Fruit fly (Drosophila melanogaster): ENCODE results near the gene CG18754.

The CG18754 gene

DNA sequence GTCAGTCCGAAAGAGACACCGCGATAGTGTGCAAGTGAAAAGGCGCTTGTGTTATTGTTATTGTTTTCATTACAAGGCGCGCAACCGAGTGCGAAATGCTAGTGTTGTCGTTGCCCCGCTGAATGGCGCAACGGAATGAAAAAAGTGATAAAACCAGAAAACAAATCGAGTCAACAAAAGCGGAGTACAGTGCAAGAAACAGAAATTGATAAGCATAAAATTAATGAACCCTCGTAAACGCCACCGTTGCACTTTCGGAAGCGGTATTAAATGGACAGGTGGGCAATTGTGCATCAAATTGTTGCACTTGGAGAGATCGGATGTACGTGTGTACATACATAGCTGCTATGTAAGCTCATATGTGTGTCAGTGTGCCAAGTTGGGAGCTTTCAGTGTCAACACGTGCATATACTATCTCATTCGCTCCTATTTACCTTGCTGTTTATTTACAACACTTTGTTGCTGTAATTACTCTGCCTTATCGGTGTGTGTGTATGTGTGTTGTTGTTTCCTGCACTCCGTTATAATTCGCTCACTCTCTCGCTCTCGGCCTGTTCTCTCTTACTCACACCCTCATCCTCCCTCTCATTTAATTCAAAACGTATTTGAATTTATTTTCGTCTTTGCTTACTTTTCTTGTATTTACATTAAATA is 39.7 kb downstream of the CG18754 start (continued):
- TF ChIP-seq nerfin-1 (tag; optimal IDR thresholded peaks at IDR 0.05) (peak; percentile 54), CG12942 (GFP tag; optimal IDR thresholded peaks at IDR 0.05) (no peak), CG17912 (GFP tag; optimal IDR thresholded peaks at IDR 0.05) (peak; percentile 32), CG18619 (GFP tag; optimal IDR thresholded peaks at IDR 0.05) (no peak), repo (GFP tag; optimal IDR thresholded peaks at IDR 0.05) (peak; percentile 85), wor (GFP tag; IDR thresholded peaks at IDR 0.05) (no peak), Rfx (GFP tag; IDR thresholded peaks at IDR 0.05) (peak; percentile 58; the same call in 1 of the 2 replicates), CG8281 (tag; optimal IDR thresholded peaks at IDR 0.05) (peak; percentile 52), tap (tag; optimal IDR thresholded peaks at IDR 0.05) (peak; percentile 76), jing (GFP tag; optimal IDR thresholded peaks at IDR 0.05) (no peak), emc (GFP tag; optimal IDR thresholded peaks at IDR 0.05) (no peak), mirr (GFP tag; optimal IDR thresholded peaks at IDR 0.05) (peak; percentile 74), sug (tag; optimal IDR thresholded peaks at IDR 0.05) (peak; percentile 17), GATAe (GFP tag; conservative IDR thresholded peaks at IDR 0.05) (no peak), CG4328 (GFP tag; optimal IDR thresholded peaks at IDR 0.05) (peak; percentile 83), CG4730 (GFP tag; IDR thresholded peaks at IDR 0.05) (peak; percentile 17; the same call in 1 of the 2 replicates), usp (GFP tag; optimal IDR thresholded peaks at IDR 0.05) (no peak), CG9932 (GFP tag; IDR thresholded peaks at IDR 0.05) (0 out of 2 replicates have a peak, but pooled peaks have one; percentile 5), gfzf (GFP tag; optimal IDR thresholded peaks at IDR 0.05) (no peak), CG13296 (GFP tag; optimal IDR thresholded peaks at IDR 0.05) (peak; percentile 71), CG3163 (GFP tag; optimal IDR thresholded peaks at IDR 0.05) (no peak), twi (tag; optimal IDR thresholded peaks at IDR 0.05) (no peak), lmd (GFP tag; IDR thresholded peaks at IDR 0.05) (peak; percentile 30; the same call in 1 of the 2 replicates), caup (GFP tag; optimal IDR thresholded peaks at IDR 0.05; ENCODE audit: severe bottlenecking) (peak; percentile 27), Atf6 (GFP tag; IDR thresholded peaks at IDR 0.05) (peak; percentile 52; the same call in 1 of the 2 replicates), danr (GFP tag; IDR thresholded peaks at IDR 0.05) (no peak), NC2α (GFP tag; optimal IDR thresholded peaks at IDR 0.05) (no peak), Lim3 (GFP tag; IDR thresholded peaks at IDR 0.05) (no peak), CG6854 (GFP tag; optimal IDR thresholded peaks at IDR 0.05) (peak; percentile 41), seq (GFP tag; IDR thresholded peaks at IDR 0.05) (peak; percentile 38; the same call in 1 of the 2 replicates), CG15269 (tag; optimal IDR thresholded peaks at IDR 0.05) (peak; percentile 2), hkb (optimal IDR thresholded peaks at IDR 0.05) (no peak), hkb (GFP tag; IDR thresholded peaks at IDR 0.05) (peak; percentile 89), HHEX (GFP tag; optimal IDR thresholded peaks at IDR 0.05) (peak; percentile 84), Jarid2 (GFP tag; optimal IDR thresholded peaks at IDR 0.05) (peak; percentile 38), Adf1 (GFP tag; IDR thresholded peaks at IDR 0.05) (no peak), pum (GFP tag; optimal IDR thresholded peaks at IDR 0.05) (peak; percentile 10), en (GFP tag; optimal IDR thresholded peaks at IDR 0.05) (no peak), Nf-YA (GFP tag; IDR thresholded peaks at IDR 0.05) (peak; percentile 86), CG6254 (GFP tag; optimal IDR thresholded peaks at IDR 0.05) (peak; percentile 71), CG2678 (tag; optimal IDR thresholded peaks at IDR 0.05) (peak; percentile 83), sc (optimal IDR thresholded peaks at IDR 0.05) (no peak), sc (GFP tag; optimal IDR thresholded peaks at IDR 0.05) (peak; percentile 43), CG13123 (GFP tag; optimal IDR thresholded peaks at IDR 0.05) (peak; percentile 48), Ada2b (GFP tag; IDR thresholded peaks at IDR 0.05) (peak; percentile 52), TFAM (GFP tag; optimal IDR thresholded peaks at IDR 0.05) (peak; percentile 13), CG3407 (GFP tag; optimal IDR thresholded peaks at IDR 0.05) (peak; percentile 75), CG18262 (tag; optimal IDR thresholded peaks at IDR 0.05) (peak; percentile 9), Myb (GFP tag; optimal IDR thresholded peaks at IDR 0.05) (peak; percentile 22), Opbp (GFP tag; IDR thresholded peaks at IDR 0.05; ENCODE audit: partially characterized antibody) (no peak), hbn (GFP tag; IDR thresholded peaks at IDR 0.05; ENCODE audit: partially characterized antibody) (no peak)
